Fruit fly (Drosophila melanogaster): ENCODE results near the gene Srlp.

Srlp gene

dm6 chr3R:12402935-12403334 lies 31.0 kb upstream of the Srlp start (continued):
- peak; percentile 94 for TF ChIP-seq CG30431 (GFP tag; optimal IDR thresholded peaks at IDR 0.05)
- peak; percentile 99 for TF ChIP-seq unpg (GFP tag; optimal IDR thresholded peaks at IDR 0.05)
- no peak for TF ChIP-seq lov (optimal IDR thresholded peaks at IDR 0.05)
- peak; percentile 98 for TF ChIP-seq lov (GFP tag; IDR thresholded peaks at IDR 0.05)
- peak; percentile 97 for TF ChIP-seq sens-2 (GFP tag; IDR thresholded peaks at IDR 0.05)
- TF ChIP-seq hth (optimal IDR thresholded peaks at IDR 0.05) = no peak
- TF ChIP-seq HLH4C (GFP tag; IDR thresholded peaks at IDR 0.05; ENCODE audit: partially characterized antibody) = 0 out of 3 replicates have a peak, but pooled peaks have one; percentile 40
- peak; percentile 94 for TF ChIP-seq MBD-R2 (GFP tag; IDR thresholded peaks at IDR 0.05)
- peak; percentile 100 for TF ChIP-seq tin (GFP tag; optimal IDR thresholded peaks at IDR 0.05)
- peak; percentile 97 for TF ChIP-seq Rfx (GFP tag; IDR thresholded peaks at IDR 0.05)
- TF ChIP-seq sna (GFP tag; IDR thresholded peaks at IDR 0.05; ENCODE audit: partially characterized antibody) = no peak
- TF ChIP-seq Spps (tag; optimal IDR thresholded peaks at IDR 0.05) = peak; percentile 98
- peak; percentile 54 for TF ChIP-seq Poxn (GFP tag; IDR thresholded peaks at IDR 0.05)
- TF ChIP-seq sr (GFP tag; IDR thresholded peaks at IDR 0.05) = peak; percentile 83
- peak; percentile 85 for TF ChIP-seq gt (GFP tag; IDR thresholded peaks at IDR 0.05)
- TF ChIP-seq Side (GFP tag; optimal IDR thresholded peaks at IDR 0.05) = peak; percentile 92
- peak; percentile 89 for TF ChIP-seq HLH54F (GFP tag; optimal IDR thresholded peaks at IDR 0.05)
- TF ChIP-seq vfl (GFP tag; optimal IDR thresholded peaks at IDR 0.05) = peak; percentile 93
- peak; percentile 92 for TF ChIP-seq Nf-YC (tag; optimal IDR thresholded peaks at IDR 0.05)
- no peak for TF ChIP-seq tna (GFP tag; IDR thresholded peaks at IDR 0.05; ENCODE audit: partially characterized antibody)
- TF ChIP-seq zf30C (GFP tag; optimal IDR thresholded peaks at IDR 0.05) = peak; percentile 39
- peak; percentile 99 for TF ChIP-seq ci (GFP tag; IDR thresholded peaks at IDR 0.05)
- TF ChIP-seq cwo (GFP tag; optimal IDR thresholded peaks at IDR 0.05) = peak; percentile 94
- TF ChIP-seq CG8478 (optimal IDR thresholded peaks at IDR 0.05) = no peak
- no peak for TF ChIP-seq nerfin-2 (GFP tag; IDR thresholded peaks at IDR 0.05; ENCODE audit: partially characterized antibody)
- TF ChIP-seq Hr51 (GFP tag; optimal IDR thresholded peaks at IDR 0.05) = peak; percentile 92 to 99
- peak; percentile 98 for TF ChIP-seq trem (tag; optimal IDR thresholded peaks at IDR 0.05)
- peak; percentile 99 for TF ChIP-seq mirr (GFP tag; optimal IDR thresholded peaks at IDR 0.05)
- TF ChIP-seq CG17361 (GFP tag; IDR thresholded peaks at IDR 0.05) = peak; percentile 98
- peak; percentile 93 for TF ChIP-seq Drgx (GFP tag; IDR thresholded peaks at IDR 0.05)
- peak; percentile 96 for TF ChIP-seq CG8290 (GFP tag; optimal IDR thresholded peaks at IDR 0.05)
- peak; percentile 95 to 97 for TF ChIP-seq CG8290 (tag; optimal IDR thresholded peaks at IDR 0.05)
- TF ChIP-seq CG9817 (tag; optimal IDR thresholded peaks at IDR 0.05) = peak; percentile 97
- peak; percentile 92 for TF ChIP-seq Vsx1 (GFP tag; optimal IDR thresholded peaks at IDR 0.05)
- peak; percentile 99 for TF ChIP-seq Meics (GFP tag; optimal IDR thresholded peaks at IDR 0.05)
- TF ChIP-seq az2 (GFP tag; optimal IDR thresholded peaks at IDR 0.05) = peak; percentile 97
- peak; percentile 93 for TF ChIP-seq Mes4 (GFP tag; optimal IDR thresholded peaks at IDR 0.05)
- peak; percentile 87 for TF ChIP-seq C15 (GFP tag; IDR thresholded peaks at IDR 0.05)
- TF ChIP-seq grau (tag; optimal IDR thresholded peaks at IDR 0.05) = peak; percentile 98
- peak; percentile 99 for TF ChIP-seq zfh1 (GFP tag; IDR thresholded peaks at IDR 0.05)
- peak; percentile 96 for TF ChIP-seq CG34422 (GFP tag; IDR thresholded peaks at IDR 0.05)
- TF ChIP-seq CG2875 (GFP tag; optimal IDR thresholded peaks at IDR 0.05) = peak; percentile 94
- peak; percentile 97 for TF ChIP-seq CG10209 (GFP tag; optimal IDR thresholded peaks at IDR 0.05)
- peak; percentile 71 for TF ChIP-seq CG15479 (GFP tag; optimal IDR thresholded peaks at IDR 0.05)
- peak; percentile 95 for TF ChIP-seq CG10274 (GFP tag; optimal IDR thresholded peaks at IDR 0.05)
- TF ChIP-seq Eip74EF (GFP tag; optimal IDR thresholded peaks at IDR 0.05) = peak in 1 of 2 experiments; percentile 98
- peak; percentile 90 for TF ChIP-seq Atf-2 (GFP tag; optimal IDR thresholded peaks at IDR 0.05)
- peak; percentile 96 for TF ChIP-seq ken (GFP tag; IDR thresholded peaks at IDR 0.05)
- TF ChIP-seq CG6813 (GFP tag; optimal IDR thresholded peaks at IDR 0.05) = peak; percentile 99
- peak; percentile 80 for TF ChIP-seq p53 (GFP tag; optimal IDR thresholded peaks at IDR 0.05)
- TF ChIP-seq CG7928 (GFP tag; optimal IDR thresholded peaks at IDR 0.05) = peak; percentile 88
